Fruit fly (Drosophila melanogaster) whole organism, embryonic: ENCODE data around the gene CG16719.

Source experiments
- ATbp ChIP-seq: fragments of 200-800 bp; sonication (Bioruptor generic); optimal IDR thresholded peaks from 2 replicates; lab custom pipeline; 2017; ENCODE audit warnings: missing biosample characterization, mild to moderate bottlenecking, missing genetic modification characterization, missing genetic modification reagents
- Antp ChIP-seq: fragments of 200-800 bp; sonication (Bioruptor generic); optimal IDR thresholded peaks from 3 replicates; lab custom pipeline; 2016; ENCODE audit warnings: missing biosample characterization, missing genetic modification characterization
- Atf3 ChIP-seq: fragments of 200-800 bp; sonication (Bioruptor generic); optimal IDR thresholded peaks from 3 replicates; lab custom pipeline; 2016; ENCODE audit warnings: missing biosample characterization, missing genetic modification characterization
- B-H2 ChIP-seq: fragments of 200-800 bp; sonication (Bioruptor generic); optimal IDR thresholded peaks from 2 replicates; lab custom pipeline; 2018; ENCODE audit warnings: missing biosample characterization, mild to moderate bottlenecking, missing genetic modification characterization
- CG10147 ChIP-seq: fragments of 200-800 bp; sonication (Bioruptor generic); optimal IDR thresholded peaks from 2 replicates; lab custom pipeline; 2019; ENCODE audit warnings: missing biosample characterization, mild to moderate bottlenecking, missing genetic modification characterization, moderate library complexity
- CG11723 ChIP-seq: fragments of 200-800 bp; sonication (Bioruptor generic); optimal IDR thresholded peaks from 2 replicates; lab custom pipeline; 2017; ENCODE audit warnings: missing biosample characterization, mild to moderate bottlenecking, missing genetic modification characterization
- CG12071 ChIP-seq: fragments of 200-800 bp; sonication (Bioruptor generic); optimal IDR thresholded peaks from 3 replicates; lab custom pipeline; 2018; ENCODE audit warnings: missing biosample characterization, mild to moderate bottlenecking, missing genetic modification characterization
- CG12155 ChIP-seq: fragments of 200-800 bp; sonication (Bioruptor generic); optimal IDR thresholded peaks from 3 replicates; lab custom pipeline; 2016; ENCODE audit warnings: missing biosample characterization, missing genetic modification characterization
- CG1233 ChIP-seq: fragments of 200-800 bp; sonication (Bioruptor generic); optimal IDR thresholded peaks from 4 replicates; lab custom pipeline; 2018; ENCODE audit warnings: missing biosample characterization, mild to moderate bottlenecking, missing genetic modification characterization
- CG12942 ChIP-seq: fragments of 200-800 bp; sonication (Bioruptor generic); optimal IDR thresholded peaks from 3 replicates; lab custom pipeline; 2016; ENCODE audit warnings: missing biosample characterization, missing genetic modification characterization
- CG13296 ChIP-seq: fragments of 200-800 bp; sonication (Bioruptor generic); optimal IDR thresholded peaks from 3 replicates; lab custom pipeline; 2018; ENCODE audit warnings: missing biosample characterization, mild to moderate bottlenecking, missing genetic modification characterization
- CG13624 ChIP-seq: fragments of 200-800 bp; sonication (Bioruptor generic); optimal IDR thresholded peaks from 2 replicates; lab custom pipeline; 2016; ENCODE audit warnings: missing biosample characterization, missing genetic modification characterization
- CG1603 ChIP-seq: fragments of 200-800 bp; sonication (Bioruptor generic); optimal IDR thresholded peaks from 2 replicates; lab custom pipeline; 2019; ENCODE audit warnings: missing biosample characterization, mild to moderate bottlenecking, missing genetic modification characterization, moderate library complexity
- CG16813 ChIP-seq: fragments of 200-800 bp; sonication (Bioruptor generic); IDR thresholded peaks from 3 replicates; pipeline ENCODE4 v1.3.6; 2022; ENCODE audit warnings: missing biosample characterization, missing genetic modification characterization; ENCODE audit not compliant: partially characterized antibody
- CG2199 ChIP-seq: fragments of 200-800 bp; sonication (Bioruptor generic); IDR thresholded peaks from 3 replicates; pipeline ENCODE4 v1.3.6; 2022; ENCODE audit warnings: missing biosample characterization, missing genetic modification characterization
- CG31388 ChIP-seq: fragments of 200-800 bp; sonication (Bioruptor generic); optimal IDR thresholded peaks from 2 replicates; lab custom pipeline; 2016; ENCODE audit warnings: missing biosample characterization, missing genetic modification characterization
- CG3163 ChIP-seq: fragments of 200-800 bp; sonication (Bioruptor generic); optimal IDR thresholded peaks from 3 replicates; lab custom pipeline; 2016; ENCODE audit warnings: missing biosample characterization, missing genetic modification characterization
- CG4360 ChIP-seq: fragments of 200-800 bp; sonication (Bioruptor generic); IDR thresholded peaks from 2 replicates; pipeline ENCODE4 v1.3.6; 2022; ENCODE audit warnings: missing biosample characterization, missing genetic modification characterization
- CG5180 ChIP-seq: fragments of 200-800 bp; sonication (Bioruptor generic); optimal IDR thresholded peaks from 3 replicates; lab custom pipeline; 2017; ENCODE audit warnings: missing biosample characterization, missing genetic modification characterization, mild to moderate bottlenecking, moderate library complexity, missing genetic modification reagents
- CG6272 ChIP-seq: fragments of 200-800 bp; sonication (Bioruptor generic); IDR thresholded peaks from 2 replicates; pipeline ENCODE4 v1.3.6; 2022; ENCODE audit warnings: missing biosample characterization, missing genetic modification characterization
- CG7963 ChIP-seq: fragments of 200-800 bp; sonication (Bioruptor generic); IDR thresholded peaks from 3 replicates; pipeline ENCODE4 v1.3.6; 2022; ENCODE audit warnings: missing biosample characterization, missing genetic modification characterization; ENCODE audit not compliant: partially characterized antibody
- CG8924 ChIP-seq: fragments of 200-800 bp; optimal IDR thresholded peaks from 3 replicates; lab custom pipeline; 2019; ENCODE audit warnings: missing biosample characterization, mild to moderate bottlenecking, missing genetic modification characterization, moderate library complexity
- CG9797 ChIP-seq: fragments of 200-800 bp; sonication (Bioruptor generic); optimal IDR thresholded peaks from 3 replicates; lab custom pipeline; 2018; ENCODE audit warnings: missing biosample characterization, mild to moderate bottlenecking, missing genetic modification characterization
- Deaf1 ChIP-seq: fragments of 200-800 bp; optimal IDR thresholded peaks from 3 replicates; lab custom pipeline; 2019; ENCODE audit warnings: missing biosample characterization, mild to moderate bottlenecking, missing genetic modification characterization, moderate library complexity
- Dip3 ChIP-seq: fragments of 200-800 bp; sonication (Bioruptor generic); optimal IDR thresholded peaks from 3 replicates; lab custom pipeline; 2016; ENCODE audit warnings: missing biosample characterization, missing genetic modification characterization
- Fer3 ChIP-seq: fragments of 200-800 bp; sonication (Bioruptor generic); optimal IDR thresholded peaks from 2 replicates; lab custom pipeline; 2018; ENCODE audit warnings: missing biosample characterization, mild to moderate bottlenecking, missing genetic modification characterization, moderate library complexity
- GATAe ChIP-seq: fragments of 200-800 bp; sonication (Bioruptor generic); conservative IDR thresholded peaks from 2 replicates; pipeline ENCODE4 v1.3.6; 2022; ENCODE audit warnings: missing biosample characterization, missing genetic modification characterization
- HLH4C ChIP-seq: fragments of 200-800 bp; sonication (Bioruptor generic); IDR thresholded peaks from 3 replicates; pipeline ENCODE4 v1.3.6; 2022; ENCODE audit warnings: missing biosample characterization, missing genetic modification characterization; ENCODE audit not compliant: partially characterized antibody
- Lhr ChIP-seq: fragments of 200-800 bp; sonication (Bioruptor generic); optimal IDR thresholded peaks from 3 replicates; lab custom pipeline; 2017; ENCODE audit warnings: mild to moderate bottlenecking, missing biosample characterization, missing genetic modification reagents, missing genetic modification characterization
- Meics ChIP-seq: fragments of 200-800 bp; sonication (Bioruptor generic); optimal IDR thresholded peaks from 2 replicates; lab custom pipeline; 2017; ENCODE audit warnings: missing biosample characterization, mild to moderate bottlenecking, missing genetic modification characterization
- NC2α ChIP-seq: fragments of 200-800 bp; sonication (Bioruptor generic); optimal IDR thresholded peaks from 2 replicates; lab custom pipeline; 2016; ENCODE audit warnings: missing biosample characterization, missing genetic modification characterization
- Sin3A ChIP-seq: fragments of >200 bp; optimal IDR thresholded peaks from 2 replicates; lab custom pipeline; 2018
- Sry-δ ChIP-seq: fragments of 200-800 bp; sonication (Bioruptor generic); optimal IDR thresholded peaks from 2 replicates; lab custom pipeline; 2016; ENCODE audit warnings: missing biosample characterization, missing genetic modification characterization
- aop ChIP-seq: fragments of 200-800 bp; sonication (Bioruptor generic); IDR thresholded peaks from 2 replicates; pipeline ENCODE4 v1.3.6; 2022; ENCODE audit warnings: missing biosample characterization, missing genetic modification characterization
- cas ChIP-seq: fragments of 200-800 bp; sonication (Bioruptor generic); IDR thresholded peaks from 2 replicates; pipeline ENCODE4 v1.3.6; 2022; ENCODE audit warnings: missing biosample characterization, missing genetic modification characterization
- crol ChIP-seq: fragments of 200-800 bp; sonication (Bioruptor generic); IDR thresholded peaks from 2 replicates; pipeline ENCODE4 v1.3.6; 2022; ENCODE audit warnings: missing biosample characterization, missing genetic modification characterization
- ems ChIP-seq: fragments of 200-800 bp; sonication (Bioruptor generic); optimal IDR thresholded peaks from 3 replicates; lab custom pipeline; 2016; ENCODE audit warnings: missing biosample characterization, missing genetic modification characterization
- gt ChIP-seq: fragments of 200-800 bp; sonication (Bioruptor generic); IDR thresholded peaks from 2 replicates; pipeline ENCODE4 v1.3.6; 2022; ENCODE audit warnings: missing biosample characterization, missing genetic modification characterization
- hkb ChIP-seq, 2 experiments: fragments of 200-800 bp in 1 of 2; fragments of >200 bp in 1 of 2; sonication (Bioruptor generic) in 1 of 2; IDR thresholded peaks in 1 of 2; optimal IDR thresholded peaks in 1 of 2; 2 replicates each; pipeline versions ENCODE4 v1.3.6 to Lab custom; 2017 to 2022; ENCODE audit warnings: missing biosample characterization in 1 of 2, missing genetic modification characterization in 1 of 2
- jigr1 ChIP-seq: fragments of 200-800 bp; sonication (Bioruptor generic); IDR thresholded peaks from 3 replicates; pipeline ENCODE4 v1.3.6; 2022; ENCODE audit warnings: missing biosample characterization, missing genetic modification characterization
- jumu ChIP-seq: fragments of 200-800 bp; sonication (Bioruptor generic); optimal IDR thresholded peaks from 3 replicates; lab custom pipeline; 2016; ENCODE audit warnings: missing biosample characterization, missing genetic modification characterization
- klu ChIP-seq: fragments of 200-800 bp; sonication (Bioruptor generic); IDR thresholded peaks from 2 replicates; pipeline ENCODE4 v1.3.6; 2022; ENCODE audit warnings: missing biosample characterization, missing genetic modification characterization
- kni ChIP-seq: fragments of 200-800 bp; sonication (Bioruptor generic); optimal IDR thresholded peaks from 3 replicates; lab custom pipeline; 2017; ENCODE audit warnings: mild to moderate bottlenecking, missing biosample characterization, missing genetic modification reagents, missing genetic modification characterization
- nmo ChIP-seq: fragments of 200-800 bp; sonication (Bioruptor generic); optimal IDR thresholded peaks from 2 replicates; lab custom pipeline; 2018; ENCODE audit warnings: missing biosample characterization, mild to moderate bottlenecking, missing genetic modification characterization, moderate library complexity
- p53 ChIP-seq: fragments of 200-800 bp; sonication (Bioruptor generic); optimal IDR thresholded peaks from 2 replicates; lab custom pipeline; 2016; ENCODE audit warnings: missing biosample characterization, missing genetic modification characterization
- sens ChIP-seq: fragments of 200-800 bp; sonication (Bioruptor generic); peaks from one replicate; lab custom pipeline; 2016; ENCODE audit warnings: missing biosample characterization, missing genetic modification characterization
- so ChIP-seq: fragments of 200-800 bp; sonication (Bioruptor generic); IDR thresholded peaks from 3 replicates; pipeline ENCODE4 v1.3.6; 2022; ENCODE audit warnings: missing biosample characterization, missing genetic modification characterization
- tgo ChIP-seq: fragments of 200-800 bp; sonication (Bioruptor generic); IDR thresholded peaks from 3 replicates; pipeline ENCODE4 v1.3.6; 2022; ENCODE audit warnings: missing biosample characterization, missing genetic modification characterization
- tna ChIP-seq: fragments of 200-800 bp; sonication (Bioruptor generic); IDR thresholded peaks from 2 replicates; pipeline ENCODE4 v1.3.6; 2022; ENCODE audit warnings: missing biosample characterization, missing genetic modification characterization; ENCODE audit not compliant: partially characterized antibody

Gene CG16719

DNA sequence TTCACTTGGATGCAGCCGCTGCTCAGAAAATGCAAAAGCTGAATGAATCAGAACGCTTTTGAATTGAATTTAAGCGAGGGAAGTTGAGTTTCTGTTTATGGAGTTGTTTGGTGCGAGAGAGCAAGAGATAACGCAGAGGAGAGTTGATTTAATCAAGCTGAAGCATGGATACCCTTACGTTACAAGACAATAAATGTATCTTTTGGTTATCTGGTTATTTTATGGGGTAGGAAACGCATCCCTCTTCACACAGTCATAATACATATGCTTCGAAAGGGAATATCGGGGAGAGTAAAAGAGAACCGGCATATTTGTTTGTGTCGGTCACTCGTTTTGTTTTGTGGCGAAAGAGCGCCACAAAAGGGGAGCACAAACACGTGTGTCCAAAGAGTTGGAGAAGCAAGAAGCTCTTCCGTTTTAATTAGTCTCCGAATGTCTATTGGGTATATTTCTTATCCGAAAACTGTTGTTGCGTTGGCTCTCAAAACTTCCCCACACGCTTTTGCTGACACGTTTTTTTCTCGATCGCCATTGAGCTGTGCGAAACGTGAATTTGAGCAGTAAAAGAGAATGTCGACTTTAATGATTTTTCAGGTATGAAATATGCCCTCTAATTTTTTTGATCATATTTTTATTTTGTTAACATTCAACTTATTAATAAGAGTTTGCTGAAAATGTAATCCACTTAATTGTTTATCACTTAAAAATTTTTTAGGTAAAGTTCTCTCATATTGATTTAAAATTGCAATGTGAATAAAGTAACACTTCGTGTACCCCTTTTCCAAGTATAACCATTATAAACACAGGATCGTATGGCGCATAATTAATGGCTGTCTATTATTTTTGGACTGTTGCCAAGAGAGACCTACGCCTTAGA lies 11.9 kb downstream of the CG16719 start, which contains the start of gene Prps (continued):
- TF ChIP-seq CG31388 (GFP tag; lab: Kevin White, UChicago) (no peak), so (GFP tag; lab: Robert Waterston, UW) (peak; percentile 81), GATAe (peak; percentile 49; the same call in 1 of the 2 replicates), tna (no peak; the same call in 1 of the 2 replicates), jumu (peak; percentile 82), CG6272 (GFP tag; lab: Robert Waterston, UW) (peak; percentile 46; the same call in 1 of the 2 replicates), CG13296 (peak; percentile 79), CG7963 (GFP tag; lab: Robert Waterston, UW) (no peak), CG12942 (peak; percentile 67), Antp (GFP tag; lab: Kevin White, UChicago) (peak; percentile 88), aop (GFP tag; lab: Robert Waterston, UW) (no peak), klu (GFP tag; lab: Robert Waterston, UW) (no peak), tgo (peak; percentile 80), ems (GFP tag; lab: Kevin White, UChicago) (peak; percentile 81), p53 (GFP tag; lab: Kevin White, UChicago) (peak; percentile 61), CG1233 (peak; percentile 63), hkb (optimal IDR thresholded peaks at IDR 0.05; lab: Kevin White, UChicago) (no peak), hkb (GFP tag; IDR thresholded peaks at IDR 0.05; lab: Robert Waterston, UW) (peak; percentile 85), HLH4C (GFP tag; lab: Robert Waterston, UW) (no peak), CG3163 (GFP tag; lab: Kevin White, UChicago) (peak; percentile 97), B-H2 (GFP tag; lab: Kevin White, UChicago) (peak; percentile 62), CG5180 (GFP tag; lab: Kevin White, UChicago) (peak; percentile 25), Atf3 (GFP tag; lab: Kevin White, UChicago) (peak; percentile 35), kni (peak; percentile 66), ATbp (GFP tag; lab: Kevin White, UChicago) (peak; percentile 55), CG1603 (tag; lab: Kevin White, UChicago) (peak; percentile 85), Sry-δ (peak; percentile 24), Meics (GFP tag; lab: Kevin White, UChicago) (peak; percentile 85), crol (GFP tag; lab: Robert Waterston, UW) (no peak), CG11723 (GFP tag; lab: Kevin White, UChicago) (peak; percentile 42), CG4360 (GFP tag; lab: Robert Waterston, UW) (peak; percentile 36; the same call in 1 of the 2 replicates), Dip3 (GFP tag; lab: Kevin White, UChicago) (peak; percentile 34), gt (no peak; the same call in 1 of the 2 replicates), CG13624 (GFP tag; lab: Kevin White, UChicago) (peak; percentile 81), jigr1 (GFP tag; lab: Robert Waterston, UW) (no peak), NC2α (GFP tag; lab: Kevin White, UChicago) (peak; percentile 37), Deaf1 (tag; lab: Kevin White, UChicago) (peak; percentile 54), nmo (GFP tag; lab: Kevin White, UChicago) (peak; percentile 27), CG9797 (GFP tag; lab: Kevin White, UChicago) (no peak), Fer3 (tag; lab: Kevin White, UChicago) (peak; percentile 83), CG12071 (GFP tag; lab: Kevin White, UChicago) (peak; percentile 87), CG2199 (GFP tag; lab: Robert Waterston, UW) (no peak), Sin3A (lab: Kevin White, UChicago) (no peak), CG10147 (peak; percentile 30), CG8924 (tag; lab: Kevin White, UChicago) (peak; percentile 56), sens (GFP tag; lab: Kevin White, UChicago) (peak; percentile 96), CG12155 (GFP tag; lab: Kevin White, UChicago) (peak; percentile 59), Lhr (GFP tag; lab: Kevin White, UChicago) (no peak), CG16813 (GFP tag; lab: Robert Waterston, UW) (no peak), cas (GFP tag; lab: Robert Waterston, UW) (peak; percentile 53; the same call in 1 of the 2 replicates)
